Worm (Caenorhabditis elegans) whole organism, L2 larva: ENCODE results near the gene B0495.5.

ENCODE experiments used
- C34F6.9 ChIP-seq: fragments of 150-350 bp; optimal IDR thresholded peaks from 2 replicates; lab custom pipeline; 2014; ENCODE audit warnings: missing biosample characterization, missing genetic modification characterization
- F13H6.1 ChIP-seq: sonication (generic microtip); optimal IDR thresholded peaks from 2 replicates; lab custom pipeline; 2016; ENCODE audit warnings: missing genetic modification characterization, missing compliant biosample characterization
- R02D3.7 ChIP-seq: fragments of 150-350 bp; optimal IDR thresholded peaks from 2 replicates; lab custom pipeline; 2014; ENCODE audit warnings: missing biosample characterization, missing genetic modification characterization
- Y55F3AM.14 ChIP-seq: fragments of 200-800 bp; sonication (Bioruptor generic); optimal IDR thresholded peaks from 2 replicates; lab custom pipeline; 2018; ENCODE audit warnings: mild to moderate bottlenecking, missing genetic modification characterization, missing compliant biosample characterization
- ZK546.5 ChIP-seq: sonication (generic microtip); optimal IDR thresholded peaks from 2 replicates; lab custom pipeline; 2017; ENCODE audit warnings: missing biosample characterization, missing genetic modification characterization
- alr-1 ChIP-seq: fragments of 150-350 bp; optimal IDR thresholded peaks from 2 replicates; lab custom pipeline; 2014; ENCODE audit warnings: missing biosample characterization, missing genetic modification characterization
- aly-2 ChIP-seq: fragments of 150-350 bp; optimal IDR thresholded peaks from 2 replicates; lab custom pipeline; 2014; ENCODE audit warnings: missing biosample characterization, missing genetic modification characterization
- ama-1 ChIP-seq: fragments of 150-350 bp; optimal IDR thresholded peaks from 2 replicates; lab custom pipeline; 2018; ENCODE audit warnings: inconsistent platforms
- blmp-1 ChIP-seq: sonication (generic microtip); optimal IDR thresholded peaks from 2 replicates; lab custom pipeline; 2017; ENCODE audit warnings: missing genetic modification characterization, mild to moderate bottlenecking, missing compliant biosample characterization, antibody characterized with exemption, moderate library complexity; ENCODE audit not compliant: insufficient read depth
- ceh-16 ChIP-seq: fragments of 150-350 bp; optimal IDR thresholded peaks from 2 replicates; lab custom pipeline; 2014; ENCODE audit warnings: missing biosample characterization, missing genetic modification characterization
- ceh-82 ChIP-seq: fragments of 150-350 bp; optimal IDR thresholded peaks from 2 replicates; lab custom pipeline; 2014; ENCODE audit warnings: missing biosample characterization, missing genetic modification characterization
- crh-2 ChIP-seq: sonication (generic microtip); optimal IDR thresholded peaks from 2 replicates; lab custom pipeline; 2017; ENCODE audit warnings: missing biosample characterization, missing genetic modification characterization
- dmd-4 ChIP-seq: sonication (generic microtip); optimal IDR thresholded peaks from 2 replicates; lab custom pipeline; 2017; ENCODE audit warnings: missing biosample characterization, missing genetic modification characterization
- egl-27 ChIP-seq: sonication (generic microtip); optimal IDR thresholded peaks from 3 replicates; lab custom pipeline; 2017; ENCODE audit warnings: missing biosample characterization, missing genetic modification reagents, missing genetic modification characterization
- elt-1 ChIP-seq: fragments of 150-350 bp; optimal IDR thresholded peaks from 2 replicates; lab custom pipeline; 2014; ENCODE audit warnings: missing biosample characterization, missing genetic modification characterization
- elt-3 ChIP-seq: sonication (generic microtip); optimal IDR thresholded peaks from 2 replicates; lab custom pipeline; 2017; ENCODE audit warnings: missing biosample characterization, missing genetic modification characterization
- fos-1 ChIP-seq: fragments of 150-350 bp; optimal IDR thresholded peaks from 2 replicates; lab custom pipeline; 2014; ENCODE audit warnings: missing biosample characterization, missing genetic modification characterization
- gmeb-1 ChIP-seq: fragments of 150-350 bp; optimal IDR thresholded peaks from 2 replicates; lab custom pipeline; 2014; ENCODE audit warnings: missing biosample characterization, missing genetic modification characterization
- lin-11 ChIP-seq: fragments of 150-350 bp; sonication (generic microtip); optimal IDR thresholded peaks from 2 replicates; lab custom pipeline; 2014; ENCODE audit warnings: missing biosample characterization, missing genetic modification characterization, inconsistent platforms, mixed read lengths
- lin-13 ChIP-seq: fragments of 150-350 bp; optimal IDR thresholded peaks from 2 replicates; lab custom pipeline; 2014; ENCODE audit warnings: missing biosample characterization, missing genetic modification reagents, missing genetic modification characterization
- lin-39 ChIP-seq: fragments of 150-350 bp; optimal IDR thresholded peaks from 2 replicates; lab custom pipeline; 2014; ENCODE audit warnings: missing biosample characterization, missing genetic modification reagents, missing genetic modification characterization
- lsy-2 ChIP-seq, 2 experiments: fragments of 150-350 bp in 1 of 2; sonication (generic microtip) in 1 of 2; optimal IDR thresholded peaks; 2 replicates each; lab custom pipeline; 2014 to 2017; ENCODE audit warnings: missing biosample characterization in 2 of 2, missing genetic modification characterization in 2 of 2
- mab-5 ChIP-seq: fragments of 150-350 bp; optimal IDR thresholded peaks from 2 replicates; lab custom pipeline; 2014; ENCODE audit warnings: missing biosample characterization, missing genetic modification characterization
- mbf-1 ChIP-seq: sonication (generic microtip); optimal IDR thresholded peaks from 2 replicates; lab custom pipeline; 2017; ENCODE audit warnings: missing biosample characterization, missing genetic modification characterization
- mdl-1 ChIP-seq, 2 experiments: fragments of 150-350 bp in 1 of 2; sonication (generic microtip) in 1 of 2; optimal IDR thresholded peaks; 2 replicates each; lab custom pipeline; 2017; ENCODE audit warnings: missing biosample characterization in 2 of 2, missing genetic modification characterization in 2 of 2
- nhr-10 ChIP-seq: sonication (generic microtip); optimal IDR thresholded peaks from 2 replicates; lab custom pipeline; 2017; ENCODE audit warnings: missing biosample characterization, missing genetic modification characterization
- nhr-11 ChIP-seq: fragments of 150-350 bp; optimal IDR thresholded peaks from 2 replicates; lab custom pipeline; 2014; ENCODE audit warnings: missing biosample characterization, missing genetic modification characterization
- nhr-12 ChIP-seq: fragments of 150-350 bp; optimal IDR thresholded peaks from 2 replicates; lab custom pipeline; 2014; ENCODE audit warnings: missing biosample characterization, missing genetic modification characterization
- nhr-129 ChIP-seq: fragments of 150-350 bp; optimal IDR thresholded peaks from 2 replicates; lab custom pipeline; 2014; ENCODE audit warnings: missing biosample characterization, missing genetic modification characterization
- nhr-21 ChIP-seq: fragments of 150-350 bp; optimal IDR thresholded peaks from 2 replicates; lab custom pipeline; 2014; ENCODE audit warnings: missing biosample characterization, missing genetic modification characterization
- nhr-23 ChIP-seq: fragments of 150-350 bp; optimal IDR thresholded peaks from 2 replicates; lab custom pipeline; 2014; ENCODE audit warnings: missing biosample characterization, missing genetic modification reagents, missing genetic modification characterization
- nhr-237 ChIP-seq: fragments of 150-350 bp; optimal IDR thresholded peaks from 2 replicates; lab custom pipeline; 2014; ENCODE audit warnings: missing biosample characterization, missing genetic modification characterization
- nhr-25 ChIP-seq: fragments of 150-350 bp; sonication (generic microtip); optimal IDR thresholded peaks from 3 replicates; lab custom pipeline; 2014; ENCODE audit warnings: missing biosample characterization, missing genetic modification characterization
- nhr-6 ChIP-seq: fragments of 150-350 bp; optimal IDR thresholded peaks from 2 replicates; lab custom pipeline; 2014; ENCODE audit warnings: missing biosample characterization, missing genetic modification characterization
- nhr-77 ChIP-seq: fragments of 150-350 bp; optimal IDR thresholded peaks from 2 replicates; lab custom pipeline; 2014; ENCODE audit warnings: missing biosample characterization, missing genetic modification characterization
- peb-1 ChIP-seq: fragments of 150-350 bp; optimal IDR thresholded peaks from 2 replicates; lab custom pipeline; 2014; ENCODE audit warnings: missing biosample characterization, missing genetic modification characterization
- sem-4 ChIP-seq: fragments of 150-350 bp; optimal IDR thresholded peaks from 2 replicates; lab custom pipeline; 2014; ENCODE audit warnings: missing biosample characterization, missing genetic modification reagents, missing genetic modification characterization
- skn-1 ChIP-seq: sonication (generic microtip); optimal IDR thresholded peaks from 2 replicates; lab custom pipeline; 2017; ENCODE audit warnings: missing biosample characterization, missing genetic modification characterization
- sma-3 ChIP-seq: sonication (generic microtip); optimal IDR thresholded peaks from 2 replicates; lab custom pipeline; 2016; ENCODE audit warnings: missing genetic modification reagents, missing genetic modification characterization, missing compliant biosample characterization
- sma-9 ChIP-seq, 2 experiments: fragments of 150-350 bp in 1 of 2; sonication (generic microtip) in 1 of 2; optimal IDR thresholded peaks; 2 replicates each; lab custom pipeline; 2014 to 2016; ENCODE audit warnings: missing genetic modification characterization in 2 of 2, mild to moderate bottlenecking in 1 of 2, missing biosample characterization in 1 of 2, missing compliant biosample characterization in 1 of 2, missing genetic modification reagents in 1 of 2, moderate library complexity in 1 of 2
- snpc-4 ChIP-seq: fragments of 150-350 bp; optimal IDR thresholded peaks from 2 replicates; lab custom pipeline; 2014; ENCODE audit warnings: missing biosample characterization, missing genetic modification characterization
- unc-39 ChIP-seq: fragments of 150-350 bp; optimal IDR thresholded peaks from 2 replicates; lab custom pipeline; 2014; ENCODE audit warnings: missing biosample characterization, missing genetic modification characterization
- unc-55 ChIP-seq: fragments of 150-350 bp; sonication (generic microtip); optimal IDR thresholded peaks from 3 replicates; lab custom pipeline; 2014; ENCODE audit warnings: missing biosample characterization, missing genetic modification reagents, missing genetic modification characterization
- unc-62 ChIP-seq: fragments of 150-350 bp; optimal IDR thresholded peaks from 2 replicates; lab custom pipeline; 2014; ENCODE audit warnings: missing biosample characterization, missing genetic modification reagents, missing genetic modification characterization
- zag-1 ChIP-seq: fragments of 150-350 bp; optimal IDR thresholded peaks from 2 replicates; lab custom pipeline; 2014; ENCODE audit warnings: missing biosample characterization, missing genetic modification characterization
- ztf-1 ChIP-seq: fragments of 200-800 bp; sonication (Bioruptor generic); conservative IDR thresholded peaks from 2 replicates; pipeline ENCODE4 v1.3.6; 2022; ENCODE audit warnings: missing genetic modification characterization, missing compliant biosample characterization
- ztf-11 ChIP-seq: sonication (generic microtip); optimal IDR thresholded peaks from 2 replicates; lab custom pipeline; 2017; ENCODE audit warnings: missing biosample characterization, missing genetic modification characterization
- ztf-4 ChIP-seq: fragments of 150-350 bp; optimal IDR thresholded peaks from 2 replicates; lab custom pipeline; 2014; ENCODE audit warnings: missing biosample characterization, missing genetic modification characterization

B0495.5 gene

DNA sequence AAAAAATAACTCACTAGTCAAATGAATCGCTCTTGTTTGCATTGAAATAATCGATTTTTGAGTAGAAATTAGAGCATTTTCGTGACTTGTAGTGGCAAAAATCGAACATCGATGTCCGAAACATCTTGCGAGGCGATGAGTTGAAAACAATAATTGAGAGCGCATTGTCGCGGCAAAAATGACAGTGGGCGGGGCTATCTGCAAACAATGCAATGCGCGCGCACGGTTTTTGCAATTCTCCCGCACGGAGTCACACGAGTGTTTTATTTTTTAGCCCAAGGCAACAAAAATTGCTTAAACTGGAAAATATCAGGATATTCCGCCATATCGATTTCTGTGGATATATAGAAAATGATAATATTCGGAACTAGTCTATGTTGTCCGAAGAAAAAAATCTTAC is 10.2 kb upstream of the B0495.5 start, which contains the start of gene B0495.9:
B0495.9 (minus strand) TSS at position 171 of the 400 bp plus-strand sequence.
- TF ChIP-seq lsy-2 (tag; optimal IDR thresholded peaks at IDR 0.05; lab: Kevin White, UChicago) (peak; percentile 13 to 65), peb-1 (tag; lab: Kevin White, UChicago) (no peak), mbf-1 (no peak), nhr-23 (tag; lab: Kevin White, UChicago) (no peak), gmeb-1 (tag; lab: Kevin White, UChicago) (no peak), nhr-77 (tag; lab: Kevin White, UChicago) (no peak), alr-1 (tag; lab: Kevin White, UChicago) (no peak), snpc-4 (tag; lab: Kevin White, UChicago) (no peak), blmp-1 (tag; lab: Kevin White, UChicago) (no peak), dmd-4 (tag; lab: Kevin White, UChicago) (no peak), elt-3 (no peak), nhr-237 (tag; lab: Kevin White, UChicago) (no peak), ZK546.5 (tag; lab: Kevin White, UChicago) (no peak), F13H6.1 (tag; lab: Kevin White, UChicago) (peak; percentile 51), skn-1 (no peak), ztf-1 (GFP tag; lab: Robert Waterston, UW) (no peak), lin-11 (tag; lab: Kevin White, UChicago) (peak; percentile 31), lin-39 (tag; lab: Kevin White, UChicago) (no peak), egl-27 (peak; percentile 19), Y55F3AM.14 (GFP tag; lab: Kevin White, UChicago) (no peak), unc-39 (tag; lab: Kevin White, UChicago) (no peak), nhr-12 (tag; lab: Kevin White, UChicago) (no peak), C34F6.9 (tag; lab: Kevin White, UChicago) (peak; percentile 44), sma-9 (GFP tag; optimal IDR thresholded peaks at IDR 0.05; lab: Kevin White, UChicago) (peak; percentile 14), sma-9 (tag; optimal IDR thresholded peaks at IDR 0.05; lab: Kevin White, UChicago) (no peak), ztf-4 (tag; lab: Kevin White, UChicago) (no peak), elt-1 (no peak), sma-3 (GFP tag; lab: Kevin White, UChicago) (no peak), ceh-82 (tag; lab: Kevin White, UChicago) (no peak), ceh-16 (no peak), nhr-6 (no peak), crh-2 (tag; lab: Kevin White, UChicago) (no peak), nhr-25 (tag; lab: Kevin White, UChicago) (no peak), unc-62 (GFP tag; lab: Kevin White, UChicago) (no peak), sem-4 (tag; lab: Kevin White, UChicago) (peak; percentile 7), nhr-10 (tag; lab: Kevin White, UChicago) (no peak), nhr-129 (peak; percentile 63), ztf-11 (tag; lab: Kevin White, UChicago) (no peak), unc-55 (peak; percentile 68), nhr-11 (peak; percentile 33), nhr-21 (tag; lab: Kevin White, UChicago) (no peak), ama-1 (lab: Kevin White, UChicago) (no peak), zag-1 (no peak), mab-5 (tag; lab: Kevin White, UChicago) (no peak), mdl-1 (tag; optimal IDR thresholded peaks at IDR 0.05; lab: Kevin White, UChicago) (no peak), lin-13 (GFP tag; lab: Kevin White, UChicago) (no peak), fos-1 (no peak), aly-2 (tag; lab: Kevin White, UChicago) (no peak), R02D3.7 (tag; lab: Kevin White, UChicago) (no peak)
